Fruit fly (Drosophila melanogaster) whole organism, embryonic: ENCODE results near the gene CG17187.

Experiments
- Adf1 ChIP-seq: fragments of 200-800 bp; sonication (Bioruptor generic); IDR thresholded peaks from 2 replicates; pipeline ENCODE4 v1.3.6; 2022; ENCODE audit warnings: missing biosample characterization, missing genetic modification characterization
- Blimp-1 ChIP-seq: fragments of 200-800 bp; sonication (Bioruptor generic); optimal IDR thresholded peaks from 3 replicates; lab custom pipeline; 2018; ENCODE audit warnings: missing biosample characterization, missing genetic modification characterization, mild to moderate bottlenecking, moderate library complexity, missing genetic modification reagents
- CG10147 ChIP-seq: fragments of 200-800 bp; sonication (Bioruptor generic); optimal IDR thresholded peaks from 2 replicates; lab custom pipeline; 2019; ENCODE audit warnings: missing biosample characterization, mild to moderate bottlenecking, missing genetic modification characterization, moderate library complexity
- CG10462 ChIP-seq: fragments of 200-800 bp; sonication (Bioruptor generic); optimal IDR thresholded peaks from 2 replicates; lab custom pipeline; 2016; ENCODE audit warnings: missing biosample characterization, missing genetic modification characterization
- CG10654 ChIP-seq: fragments of 200-800 bp; sonication (Bioruptor generic); optimal IDR thresholded peaks from 2 replicates; lab custom pipeline; 2016; ENCODE audit warnings: missing biosample characterization, missing genetic modification characterization
- CG12744 ChIP-seq: fragments of 200-800 bp; sonication (Bioruptor generic); optimal IDR thresholded peaks from 2 replicates; lab custom pipeline; 2016; ENCODE audit warnings: missing biosample characterization, missing genetic modification characterization
- CG13624 ChIP-seq: fragments of 200-800 bp; sonication (Bioruptor generic); optimal IDR thresholded peaks from 2 replicates; lab custom pipeline; 2016; ENCODE audit warnings: missing biosample characterization, missing genetic modification characterization
- CG15073 ChIP-seq: fragments of 200-800 bp; sonication (Bioruptor generic); optimal IDR thresholded peaks from 2 replicates; lab custom pipeline; 2016; ENCODE audit warnings: missing biosample characterization, missing genetic modification characterization
- CG1602 ChIP-seq: fragments of 200-800 bp; sonication (Bioruptor generic); optimal IDR thresholded peaks from 3 replicates; lab custom pipeline; 2016; ENCODE audit warnings: missing biosample characterization, missing genetic modification characterization
- CG1603 ChIP-seq: fragments of 200-800 bp; sonication (Bioruptor generic); optimal IDR thresholded peaks from 2 replicates; lab custom pipeline; 2019; ENCODE audit warnings: missing biosample characterization, mild to moderate bottlenecking, missing genetic modification characterization, moderate library complexity
- CG18476 ChIP-seq: fragments of 200-800 bp; sonication (Bioruptor generic); optimal IDR thresholded peaks from 2 replicates; lab custom pipeline; 2016; ENCODE audit warnings: missing biosample characterization, mild to moderate bottlenecking, missing genetic modification characterization
- CG2712 ChIP-seq: fragments of 200-800 bp; optimal IDR thresholded peaks from 3 replicates; lab custom pipeline; 2019; ENCODE audit warnings: missing biosample characterization, mild to moderate bottlenecking, missing genetic modification characterization, moderate library complexity
- CG30020 ChIP-seq: fragments of 200-800 bp; optimal IDR thresholded peaks from 2 replicates; lab custom pipeline; 2019; ENCODE audit warnings: missing biosample characterization, mild to moderate bottlenecking, missing genetic modification characterization, moderate library complexity
- CG3281 ChIP-seq: fragments of 200-800 bp; sonication (Bioruptor generic); optimal IDR thresholded peaks from 3 replicates; lab custom pipeline; 2017; ENCODE audit warnings: missing biosample characterization, mild to moderate bottlenecking, missing genetic modification characterization
- CG3407 ChIP-seq: fragments of 200-800 bp; sonication (Bioruptor generic); optimal IDR thresholded peaks from 2 replicates; lab custom pipeline; 2018; ENCODE audit warnings: missing biosample characterization, mild to moderate bottlenecking, missing genetic modification characterization
- CG3726 ChIP-seq: fragments of 200-800 bp; sonication (Bioruptor generic); IDR thresholded peaks from 3 replicates; pipeline ENCODE4, ENCODE4 v1.3.6; 2022; ENCODE audit warnings: missing biosample characterization, missing genetic modification characterization
- CG3838 ChIP-seq: fragments of 200-800 bp; sonication (Bioruptor generic); optimal IDR thresholded peaks from 3 replicates; lab custom pipeline; 2016; ENCODE audit warnings: missing biosample characterization, missing genetic modification characterization
- CG3995 ChIP-seq: fragments of 200-800 bp; sonication (Bioruptor generic); optimal IDR thresholded peaks from 3 replicates; lab custom pipeline; 2016; ENCODE audit warnings: missing biosample characterization, missing genetic modification characterization
- CG4360 ChIP-seq: fragments of 200-800 bp; sonication (Bioruptor generic); IDR thresholded peaks from 2 replicates; pipeline ENCODE4 v1.3.6; 2022; ENCODE audit warnings: missing biosample characterization, missing genetic modification characterization
- CG4820 ChIP-seq: fragments of 200-800 bp; sonication (Bioruptor generic); optimal IDR thresholded peaks from 3 replicates; lab custom pipeline; 2016; ENCODE audit warnings: missing biosample characterization, missing genetic modification characterization
- CG6175 ChIP-seq: fragments of 200-800 bp; sonication (Bioruptor generic); IDR thresholded peaks from 3 replicates; pipeline ENCODE4 v1.3.6; 2022; ENCODE audit warnings: missing biosample characterization, missing genetic modification characterization
- CG7963 ChIP-seq: fragments of 200-800 bp; sonication (Bioruptor generic); IDR thresholded peaks from 3 replicates; pipeline ENCODE4 v1.3.6; 2022; ENCODE audit warnings: missing biosample characterization, missing genetic modification characterization; ENCODE audit not compliant: partially characterized antibody
- CG8478 ChIP-seq: fragments of >200 bp; optimal IDR thresholded peaks from 2 replicates; lab custom pipeline; 2018
- CG8924 ChIP-seq: fragments of 200-800 bp; optimal IDR thresholded peaks from 3 replicates; lab custom pipeline; 2019; ENCODE audit warnings: missing biosample characterization, mild to moderate bottlenecking, missing genetic modification characterization, moderate library complexity
- Chrac-16 ChIP-seq: fragments of 200-800 bp; sonication (Bioruptor generic); optimal IDR thresholded peaks from 3 replicates; lab custom pipeline; 2016; ENCODE audit warnings: missing biosample characterization, missing genetic modification characterization
- Fer2 ChIP-seq: fragments of 200-800 bp; sonication (Bioruptor generic); optimal IDR thresholded peaks from 2 replicates; lab custom pipeline; 2018; ENCODE audit warnings: missing biosample characterization, mild to moderate bottlenecking, missing genetic modification characterization, moderate library complexity
- Kr ChIP-seq: fragments of 200-800 bp; sonication (Bioruptor generic); optimal IDR thresholded peaks from 2 replicates; lab custom pipeline; 2017; ENCODE audit warnings: missing biosample characterization, mild to moderate bottlenecking, missing genetic modification characterization
- Mad ChIP-seq: fragments of 200-800 bp; sonication (Bioruptor generic); optimal IDR thresholded peaks from 2 replicates; lab custom pipeline; 2016; ENCODE audit warnings: missing biosample characterization, missing genetic modification characterization
- Myb ChIP-seq: fragments of 200-800 bp; sonication (Bioruptor generic); optimal IDR thresholded peaks from 2 replicates; lab custom pipeline; 2016; ENCODE audit warnings: missing biosample characterization, missing genetic modification characterization
- NC2α ChIP-seq: fragments of 200-800 bp; sonication (Bioruptor generic); optimal IDR thresholded peaks from 2 replicates; lab custom pipeline; 2016; ENCODE audit warnings: missing biosample characterization, missing genetic modification characterization
- Oli ChIP-seq: fragments of 200-800 bp; sonication (Bioruptor generic); optimal IDR thresholded peaks from 2 replicates; lab custom pipeline; 2018; ENCODE audit warnings: missing biosample characterization, mild to moderate bottlenecking, missing genetic modification characterization, moderate library complexity
- Rfx ChIP-seq: fragments of 200-800 bp; sonication (Bioruptor generic); IDR thresholded peaks from 2 replicates; pipeline ENCODE4 v1.3.6; 2022; ENCODE audit warnings: missing biosample characterization, missing genetic modification characterization
- Side ChIP-seq: fragments of 200-800 bp; sonication (Bioruptor generic); optimal IDR thresholded peaks from 2 replicates; lab custom pipeline; 2016; ENCODE audit warnings: missing biosample characterization, missing genetic modification characterization
- Sox102F ChIP-seq: fragments of 200-800 bp; sonication (Bioruptor generic); optimal IDR thresholded peaks from 2 replicates; lab custom pipeline; 2018; ENCODE audit warnings: missing biosample characterization, mild to moderate bottlenecking, missing genetic modification characterization, moderate library complexity
- Xrp1 ChIP-seq: fragments of 200-800 bp; sonication (Bioruptor generic); IDR thresholded peaks from 2 replicates; pipeline ENCODE4 v1.3.6; 2022; ENCODE audit warnings: missing biosample characterization, missing genetic modification characterization
- amos ChIP-seq: fragments of 200-800 bp; sonication (Bioruptor generic); IDR thresholded peaks from 2 replicates; pipeline ENCODE4 v1.3.6; 2022; ENCODE audit warnings: missing biosample characterization, missing genetic modification characterization; ENCODE audit not compliant: partially characterized antibody
- ap ChIP-seq: fragments of 200-800 bp; sonication (Bioruptor generic); IDR thresholded peaks from 2 replicates; pipeline ENCODE4 v1.3.6; 2022; ENCODE audit warnings: missing biosample characterization, missing genetic modification characterization
- cg ChIP-seq: fragments of 200-800 bp; sonication (Bioruptor generic); optimal IDR thresholded peaks from 3 replicates; lab custom pipeline; 2019; ENCODE audit warnings: missing biosample characterization, mild to moderate bottlenecking, missing genetic modification characterization, moderate library complexity
- ci ChIP-seq: fragments of 200-800 bp; sonication (Bioruptor generic); IDR thresholded peaks from 3 replicates; pipeline ENCODE4 v1.3.6; 2022; ENCODE audit warnings: missing biosample characterization, missing genetic modification characterization
- eyg ChIP-seq: fragments of 200-800 bp; sonication (Bioruptor generic); optimal IDR thresholded peaks from 3 replicates; lab custom pipeline; 2016; ENCODE audit warnings: missing biosample characterization, missing genetic modification characterization
- fd96Cb ChIP-seq: fragments of 200-800 bp; sonication (Bioruptor generic); optimal IDR thresholded peaks from 2 replicates; lab custom pipeline; 2018; ENCODE audit warnings: missing biosample characterization, mild to moderate bottlenecking, missing genetic modification characterization, moderate library complexity
- lmd ChIP-seq: fragments of 200-800 bp; sonication (Bioruptor generic); IDR thresholded peaks from 2 replicates; pipeline ENCODE4 v1.3.6; 2022; ENCODE audit warnings: missing biosample characterization, missing genetic modification characterization
- mam ChIP-seq: fragments of 200-800 bp; sonication (Bioruptor generic); optimal IDR thresholded peaks from 3 replicates; lab custom pipeline; 2016; ENCODE audit warnings: missing biosample characterization, missing genetic modification characterization
- phol ChIP-seq: fragments of 200-800 bp; sonication (Bioruptor generic); optimal IDR thresholded peaks from 3 replicates; lab custom pipeline; 2018; ENCODE audit warnings: missing biosample characterization, mild to moderate bottlenecking, missing genetic modification characterization, moderate library complexity
- pnt ChIP-seq: fragments of 200-800 bp; sonication (Bioruptor generic); optimal IDR thresholded peaks from 3 replicates; lab custom pipeline; 2016; ENCODE audit warnings: missing biosample characterization, missing genetic modification characterization
- schlank ChIP-seq: fragments of 200-800 bp; sonication (Bioruptor generic); optimal IDR thresholded peaks from 2 replicates; lab custom pipeline; 2018; ENCODE audit warnings: missing biosample characterization, mild to moderate bottlenecking, missing genetic modification characterization
- sens ChIP-seq: fragments of 200-800 bp; sonication (Bioruptor generic); peaks from one replicate; lab custom pipeline; 2016; ENCODE audit warnings: missing biosample characterization, missing genetic modification characterization
- sisA ChIP-seq: fragments of 200-800 bp; sonication (Bioruptor generic); IDR thresholded peaks from 2 replicates; pipeline ENCODE4 v1.3.6; 2022; ENCODE audit warnings: missing biosample characterization, missing genetic modification characterization
- slbo ChIP-seq: fragments of 200-800 bp; sonication (Bioruptor generic); IDR thresholded peaks from 2 replicates; pipeline ENCODE4 v1.3.6; 2022; ENCODE audit warnings: missing biosample characterization, missing genetic modification characterization
- tap ChIP-seq: fragments of 200-800 bp; optimal IDR thresholded peaks from 3 replicates; lab custom pipeline; 2019; ENCODE audit warnings: missing biosample characterization, mild to moderate bottlenecking, missing genetic modification characterization, moderate library complexity
- wdn ChIP-seq: fragments of 200-800 bp; sonication (Bioruptor generic); IDR thresholded peaks from 2 replicates; pipeline ENCODE4 v1.3.6; 2022; ENCODE audit warnings: missing biosample characterization, missing genetic modification characterization

The CG17187 gene

DNA sequence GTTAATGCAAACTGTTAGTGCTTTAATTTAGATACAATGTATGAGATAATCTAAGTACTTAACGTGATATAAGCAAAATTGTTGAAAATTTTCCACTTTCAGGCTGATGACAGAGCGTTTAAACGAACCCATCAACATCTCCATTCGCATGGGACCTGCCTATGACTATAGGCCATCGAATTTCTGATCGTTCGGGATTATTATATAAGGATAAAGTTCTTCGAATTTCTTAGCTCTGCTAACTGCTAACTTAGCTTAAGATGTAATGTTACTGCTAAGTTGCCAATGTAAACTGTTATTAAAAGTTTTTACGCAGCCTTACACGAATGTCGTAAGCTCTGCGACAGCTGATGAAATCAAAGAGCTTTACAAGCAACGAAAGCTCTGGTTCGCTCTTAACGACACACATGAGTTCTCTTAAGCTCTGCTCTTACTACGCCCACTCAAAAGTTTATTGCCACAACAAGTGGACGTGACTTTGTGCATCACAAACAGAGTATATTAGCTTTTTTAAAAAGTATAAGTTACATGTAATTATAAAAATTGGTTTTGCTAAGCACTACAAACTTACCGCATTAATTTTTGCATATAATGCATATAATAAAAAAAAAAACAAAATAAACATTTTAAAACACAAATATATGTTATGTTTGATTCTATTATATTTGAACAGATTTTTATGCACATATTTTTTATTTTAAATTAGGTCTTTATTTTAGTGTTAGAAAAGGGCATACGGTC lies 34.9 kb downstream of the CG17187 start (continued):
- TF ChIP-seq CG18476 (GFP tag; lab: Kevin White, UChicago): peak; percentile 96
- TF ChIP-seq CG3726: peak; percentile 96
- no peak for TF ChIP-seq mam
- peak; percentile 86 for TF ChIP-seq Mad (GFP tag; lab: Kevin White, UChicago)
- TF ChIP-seq Fer2: peak; percentile 97
- TF ChIP-seq eyg: no peak
- TF ChIP-seq Xrp1 (GFP tag; lab: Robert Waterston, UW): peak; percentile 98
- peak; percentile 97 for TF ChIP-seq ap (GFP tag; lab: Robert Waterston, UW)
- TF ChIP-seq CG30020: peak; percentile 75
- peak; percentile 100 for TF ChIP-seq Blimp-1
- TF ChIP-seq NC2α (GFP tag; lab: Kevin White, UChicago): peak; percentile 77
- peak; percentile 59 for TF ChIP-seq Side (GFP tag; lab: Kevin White, UChicago)
- TF ChIP-seq Sox102F (GFP tag; lab: Kevin White, UChicago): peak; percentile 99
- peak; percentile 92 for TF ChIP-seq Chrac-16 (GFP tag; lab: Kevin White, UChicago)
- TF ChIP-seq CG6175 (GFP tag; lab: Robert Waterston, UW): peak; percentile 95; the same call in 2 of the 3 replicates
- peak; percentile 89 for TF ChIP-seq tap (tag; lab: Kevin White, UChicago)
- peak; percentile 99 for TF ChIP-seq fd96Cb (tag; lab: Kevin White, UChicago)
- peak; percentile 97 for TF ChIP-seq CG2712
- peak; percentile 97 for TF ChIP-seq wdn
- peak; percentile 99 for TF ChIP-seq lmd (GFP tag; lab: Robert Waterston, UW)
- peak; percentile 89 for TF ChIP-seq schlank (tag; lab: Kevin White, UChicago)
- TF ChIP-seq CG3281: peak; percentile 99
- TF ChIP-seq Myb (GFP tag; lab: Kevin White, UChicago): peak; percentile 69
- TF ChIP-seq CG4820 (GFP tag; lab: Kevin White, UChicago): peak; percentile 97
- peak; percentile 68 for TF ChIP-seq cg (GFP tag; lab: Kevin White, UChicago)
- TF ChIP-seq CG12744 (GFP tag; lab: Kevin White, UChicago): peak; percentile 63
- TF ChIP-seq amos (GFP tag; lab: Robert Waterston, UW): no peak; the same call in 1 of the 2 replicates
- no peak for TF ChIP-seq Kr (GFP tag; lab: Kevin White, UChicago)
- peak; percentile 88 for TF ChIP-seq Adf1 (GFP tag; lab: Robert Waterston, UW)
- TF ChIP-seq Rfx (GFP tag; lab: Robert Waterston, UW): peak; percentile 98
- TF ChIP-seq slbo (GFP tag; lab: Robert Waterston, UW): peak; percentile 99
- peak; percentile 81 for TF ChIP-seq pnt (GFP tag; lab: Kevin White, UChicago)
- peak; percentile 96 for TF ChIP-seq CG3407 (GFP tag; lab: Kevin White, UChicago)
- peak; percentile 99 for TF ChIP-seq Oli
- peak; percentile 81 for TF ChIP-seq CG3995 (GFP tag; lab: Kevin White, UChicago)
- peak; percentile 99 for TF ChIP-seq CG10147 (GFP tag; lab: Kevin White, UChicago)
- peak; percentile 96 for TF ChIP-seq ci (GFP tag; lab: Robert Waterston, UW)
- TF ChIP-seq phol (tag; lab: Kevin White, UChicago): peak; percentile 99
- TF ChIP-seq CG15073 (GFP tag; lab: Kevin White, UChicago): peak; percentile 70
- TF ChIP-seq CG10654 (GFP tag; lab: Kevin White, UChicago): peak; percentile 97
- peak; percentile 94 for TF ChIP-seq CG3838 (GFP tag; lab: Kevin White, UChicago)
- TF ChIP-seq CG7963: no peak
- TF ChIP-seq sisA (GFP tag; lab: Robert Waterston, UW): peak; percentile 99
- TF ChIP-seq CG10462 (GFP tag; lab: Kevin White, UChicago): peak; percentile 91
- peak; percentile 97 for TF ChIP-seq CG1602 (GFP tag; lab: Kevin White, UChicago)
- peak; percentile 95 for TF ChIP-seq CG8924 (tag; lab: Kevin White, UChicago)
- peak; percentile 97 for TF ChIP-seq sens (GFP tag; lab: Kevin White, UChicago)
- peak; percentile 61 for TF ChIP-seq CG1603 (tag; lab: Kevin White, UChicago)
- TF ChIP-seq CG4360: peak; percentile 70
- peak; percentile 97 for TF ChIP-seq CG13624 (GFP tag; lab: Kevin White, UChicago)
- TF ChIP-seq CG8478 (lab: Kevin White, UChicago): no peak
